Fruit fly (Drosophila melanogaster) whole organism, embryonic: Measurements from ENCODE around the gene Lsp1alpha.

Experiments used
- Atf-2 ChIP-seq: fragments of 200-800 bp; sonication (Bioruptor generic); optimal IDR thresholded peaks from 2 replicates; lab custom pipeline; 2016; ENCODE audit warnings: missing biosample characterization, missing genetic modification characterization
- Awh ChIP-seq: fragments of 200-800 bp; sonication (Bioruptor generic); IDR thresholded peaks from 2 replicates; pipeline ENCODE4, ENCODE4 v1.3.6; 2022; ENCODE audit warnings: missing biosample characterization, missing genetic modification characterization
- Bgb ChIP-seq: fragments of 200-800 bp; sonication (Bioruptor generic); IDR thresholded peaks from 2 replicates; pipeline ENCODE4 v1.3.6; 2022; ENCODE audit warnings: missing biosample characterization, missing genetic modification characterization; ENCODE audit not compliant: partially characterized antibody
- BtbVII ChIP-seq: fragments of 200-800 bp; sonication (Bioruptor generic); optimal IDR thresholded peaks from 3 replicates; lab custom pipeline; 2017; ENCODE audit warnings: missing biosample characterization, mild to moderate bottlenecking, missing genetic modification characterization
- CG13123 ChIP-seq: fragments of 200-800 bp; sonication (Bioruptor generic); optimal IDR thresholded peaks from 2 replicates; lab custom pipeline; 2016; ENCODE audit warnings: missing biosample characterization, missing genetic modification characterization
- CG13424 ChIP-seq: fragments of 200-800 bp; sonication (Bioruptor generic); optimal IDR thresholded peaks from 2 replicates; lab custom pipeline; 2019; ENCODE audit warnings: missing biosample characterization, mild to moderate bottlenecking, missing genetic modification characterization, moderate library complexity
- CG13624 ChIP-seq: fragments of 200-800 bp; sonication (Bioruptor generic); optimal IDR thresholded peaks from 2 replicates; lab custom pipeline; 2016; ENCODE audit warnings: missing biosample characterization, missing genetic modification characterization
- CG13775 ChIP-seq: fragments of 200-800 bp; sonication (Bioruptor generic); optimal IDR thresholded peaks from 3 replicates; lab custom pipeline; 2017; ENCODE audit warnings: missing biosample characterization, mild to moderate bottlenecking, missing genetic modification characterization
- CG14050 ChIP-seq: fragments of 200-800 bp; sonication (Bioruptor generic); IDR thresholded peaks from 3 replicates; pipeline ENCODE4 v1.3.6; 2022; ENCODE audit warnings: missing biosample characterization, missing genetic modification characterization
- CG16815 ChIP-seq: fragments of 200-800 bp; sonication (Bioruptor generic); optimal IDR thresholded peaks from 3 replicates; lab custom pipeline; 2017; ENCODE audit warnings: missing biosample characterization, mild to moderate bottlenecking, missing genetic modification characterization
- CG17912 ChIP-seq: fragments of 200-800 bp; sonication (Bioruptor generic); optimal IDR thresholded peaks from 2 replicates; lab custom pipeline; 2018; ENCODE audit warnings: missing biosample characterization, mild to moderate bottlenecking, missing genetic modification characterization
- CG30431 ChIP-seq: fragments of 200-800 bp; sonication (Bioruptor generic); optimal IDR thresholded peaks from 2 replicates; lab custom pipeline; 2017; ENCODE audit warnings: missing biosample characterization, missing genetic modification characterization
- CG31441 ChIP-seq: fragments of 200-800 bp; sonication (Bioruptor generic); IDR thresholded peaks from 2 replicates; pipeline ENCODE4 v1.3.6; 2022; ENCODE audit warnings: missing biosample characterization, missing genetic modification characterization
- CG32532 ChIP-seq: fragments of 200-800 bp; sonication (Bioruptor generic); IDR thresholded peaks from 2 replicates; pipeline ENCODE4 v1.3.6; 2022; ENCODE audit warnings: missing biosample characterization, missing genetic modification characterization
- CG34376 ChIP-seq: fragments of 200-800 bp; sonication (Bioruptor generic); optimal IDR thresholded peaks from 2 replicates; lab custom pipeline; 2018; ENCODE audit warnings: missing biosample characterization, mild to moderate bottlenecking, missing genetic modification characterization
- CG3726 ChIP-seq: fragments of 200-800 bp; sonication (Bioruptor generic); IDR thresholded peaks from 3 replicates; pipeline ENCODE4, ENCODE4 v1.3.6; 2022; ENCODE audit warnings: missing biosample characterization, missing genetic modification characterization
- CG3847 ChIP-seq: fragments of 200-800 bp; sonication (Bioruptor generic); IDR thresholded peaks from 2 replicates; pipeline ENCODE4 v1.3.6; 2022; ENCODE audit warnings: missing biosample characterization, missing genetic modification characterization
- CG6683 ChIP-seq: fragments of 200-800 bp; sonication (Bioruptor generic); optimal IDR thresholded peaks from 2 replicates; lab custom pipeline; 2017; ENCODE audit warnings: missing biosample characterization, mild to moderate bottlenecking, missing genetic modification characterization, missing genetic modification reagents
- CG8089 ChIP-seq: fragments of 200-800 bp; sonication (Bioruptor generic); optimal IDR thresholded peaks from 3 replicates; lab custom pipeline; 2016; ENCODE audit warnings: missing biosample characterization, missing genetic modification characterization
- CG9215 ChIP-seq: fragments of 200-800 bp; sonication (Bioruptor generic); IDR thresholded peaks from 2 replicates; pipeline ENCODE4 v1.3.6; 2022; ENCODE audit warnings: missing biosample characterization, missing genetic modification characterization
- Dfd ChIP-seq, 2 experiments: fragments of >200 bp; optimal IDR thresholded peaks; 2 replicates each; lab custom pipeline; 2017; ENCODE audit warnings: missing biosample characterization in 2 of 2, missing genetic modification characterization in 2 of 2
- Gsc ChIP-seq: fragments of 200-800 bp; sonication (Bioruptor generic); IDR thresholded peaks from 2 replicates; pipeline ENCODE4 v1.3.6; 2022; ENCODE audit warnings: missing biosample characterization, missing genetic modification characterization
- HmgD ChIP-seq: fragments of 200-800 bp; sonication (Bioruptor generic); optimal IDR thresholded peaks from 3 replicates; lab custom pipeline; 2016; ENCODE audit warnings: missing biosample characterization, missing genetic modification characterization
- Hr51 ChIP-seq, 2 experiments: fragments of 200-800 bp; sonication (Bioruptor generic); optimal IDR thresholded peaks; 2 replicates in 1 of 2; 3 replicates in 1 of 2; lab custom pipeline; 2016 to 2018; ENCODE audit warnings: missing biosample characterization in 2 of 2, missing genetic modification characterization in 2 of 2, mild to moderate bottlenecking in 1 of 2, moderate library complexity in 1 of 2
- Lim3 ChIP-seq: fragments of 200-800 bp; sonication (Bioruptor generic); IDR thresholded peaks from 2 replicates; pipeline ENCODE4 v1.3.6; 2022; ENCODE audit warnings: missing biosample characterization, missing genetic modification characterization
- Med ChIP-seq: fragments of 200-800 bp; sonication (Bioruptor generic); peaks from one replicate; lab custom pipeline; 2016; ENCODE audit warnings: missing biosample characterization, missing genetic modification characterization, mild to moderate bottlenecking, inconsistent platforms, moderate library complexity
- NC2α ChIP-seq: fragments of 200-800 bp; sonication (Bioruptor generic); optimal IDR thresholded peaks from 2 replicates; lab custom pipeline; 2016; ENCODE audit warnings: missing biosample characterization, missing genetic modification characterization
- NC2β ChIP-seq: fragments of 200-800 bp; sonication (Bioruptor generic); optimal IDR thresholded peaks from 2 replicates; lab custom pipeline; 2016; ENCODE audit warnings: missing biosample characterization, missing genetic modification characterization
- Nf-YA ChIP-seq: fragments of 200-800 bp; sonication (Bioruptor generic); IDR thresholded peaks from 2 replicates; pipeline ENCODE4 v1.3.6; 2022; ENCODE audit warnings: missing biosample characterization, missing genetic modification characterization
- Nf-YB ChIP-seq: fragments of 200-800 bp; sonication (Bioruptor generic); optimal IDR thresholded peaks from 3 replicates; lab custom pipeline; 2019; ENCODE audit warnings: missing biosample characterization, mild to moderate bottlenecking, missing genetic modification characterization, moderate library complexity
- Six4 ChIP-seq: fragments of 200-800 bp; sonication (Bioruptor generic); optimal IDR thresholded peaks from 2 replicates; lab custom pipeline; 2016; ENCODE audit warnings: missing biosample characterization, missing genetic modification characterization
- Usf ChIP-seq: fragments of 200-800 bp; sonication (Bioruptor generic); optimal IDR thresholded peaks from 2 replicates; lab custom pipeline; 2017; ENCODE audit warnings: missing genotype, missing biosample characterization, missing genetic modification characterization
- gfzf ChIP-seq: fragments of 200-800 bp; sonication (Bioruptor generic); optimal IDR thresholded peaks from 2 replicates; lab custom pipeline; 2016; ENCODE audit warnings: missing biosample characterization, mild to moderate bottlenecking, missing genetic modification characterization, moderate library complexity
- hbn ChIP-seq: fragments of 200-800 bp; sonication (Bioruptor generic); IDR thresholded peaks from 2 replicates; pipeline ENCODE4 v1.3.6; 2022; ENCODE audit warnings: missing biosample characterization, missing genetic modification characterization; ENCODE audit not compliant: partially characterized antibody
- ind ChIP-seq: fragments of 200-800 bp; sonication (Bioruptor generic); optimal IDR thresholded peaks from 3 replicates; lab custom pipeline; 2016; ENCODE audit warnings: missing biosample characterization, missing genetic modification characterization
- insv ChIP-seq, 2 experiments: fragments of 200-800 bp; sonication (Bioruptor generic); optimal IDR thresholded peaks; 3 replicates each; lab custom pipeline; 2016 to 2018; ENCODE audit warnings: missing biosample characterization in 2 of 2, missing genetic modification characterization in 2 of 2
- jing ChIP-seq: fragments of 200-800 bp; sonication (Bioruptor generic); optimal IDR thresholded peaks from 2 replicates; lab custom pipeline; 2018; ENCODE audit warnings: missing biosample characterization, mild to moderate bottlenecking, missing genetic modification characterization
- jumu ChIP-seq: fragments of 200-800 bp; sonication (Bioruptor generic); optimal IDR thresholded peaks from 3 replicates; lab custom pipeline; 2016; ENCODE audit warnings: missing biosample characterization, missing genetic modification characterization
- lilli ChIP-seq: fragments of 200-800 bp; sonication (Bioruptor generic); optimal IDR thresholded peaks from 3 replicates; lab custom pipeline; 2016; ENCODE audit warnings: missing biosample characterization, missing genetic modification characterization
- lmd ChIP-seq: fragments of 200-800 bp; sonication (Bioruptor generic); IDR thresholded peaks from 2 replicates; pipeline ENCODE4 v1.3.6; 2022; ENCODE audit warnings: missing biosample characterization, missing genetic modification characterization
- nau ChIP-seq: fragments of 200-800 bp; sonication (Bioruptor generic); optimal IDR thresholded peaks from 3 replicates; lab custom pipeline; 2017; ENCODE audit warnings: missing biosample characterization, mild to moderate bottlenecking, missing genetic modification characterization, missing genetic modification reagents
- nom ChIP-seq: fragments of 200-800 bp; sonication (Bioruptor generic); optimal IDR thresholded peaks from 2 replicates; lab custom pipeline; 2017; ENCODE audit warnings: missing biosample characterization, missing genetic modification characterization, mild to moderate bottlenecking, moderate library complexity, missing genetic modification reagents
- onecut ChIP-seq: fragments of 200-800 bp; sonication (Bioruptor generic); IDR thresholded peaks from 2 replicates; pipeline ENCODE4 v1.3.6; 2022; ENCODE audit warnings: missing biosample characterization, missing genetic modification characterization
- psq ChIP-seq: fragments of 200-800 bp; sonication (Bioruptor generic); optimal IDR thresholded peaks from 2 replicates; lab custom pipeline; 2017; ENCODE audit warnings: missing biosample characterization, missing genetic modification characterization
- pzg ChIP-seq: fragments of 200-800 bp; sonication (Bioruptor generic); optimal IDR thresholded peaks from 3 replicates; lab custom pipeline; 2018; ENCODE audit warnings: missing biosample characterization, mild to moderate bottlenecking, missing genetic modification characterization, moderate library complexity
- sc ChIP-seq, 3 experiments: fragments of >200 bp in 2 of 3; fragments of 200-800 bp in 1 of 3; sonication (Bioruptor generic) in 1 of 3; optimal IDR thresholded peaks; 2 replicates in 2 of 3; 3 replicates in 1 of 3; lab custom pipeline; 2017; ENCODE audit warnings: mild to moderate bottlenecking in 1 of 3, missing biosample characterization in 1 of 3, missing genetic modification characterization in 1 of 3, missing genetic modification reagents in 1 of 3
- seq ChIP-seq: fragments of 200-800 bp; sonication (Bioruptor generic); IDR thresholded peaks from 2 replicates; pipeline ENCODE4 v1.3.6; 2022; ENCODE audit warnings: missing biosample characterization, missing genetic modification characterization
- sna ChIP-seq: fragments of 200-800 bp; sonication (Bioruptor generic); IDR thresholded peaks from 2 replicates; pipeline ENCODE4 v1.3.6; 2022; ENCODE audit warnings: missing biosample characterization, missing genetic modification characterization; ENCODE audit not compliant: partially characterized antibody
- sug ChIP-seq: fragments of 200-800 bp; optimal IDR thresholded peaks from 2 replicates; lab custom pipeline; 2019; ENCODE audit warnings: missing biosample characterization, mild to moderate bottlenecking, missing genetic modification characterization, moderate library complexity
- tap ChIP-seq: fragments of 200-800 bp; optimal IDR thresholded peaks from 3 replicates; lab custom pipeline; 2019; ENCODE audit warnings: missing biosample characterization, mild to moderate bottlenecking, missing genetic modification characterization, moderate library complexity
- wek ChIP-seq: fragments of 200-800 bp; sonication (Bioruptor generic); optimal IDR thresholded peaks from 3 replicates; lab custom pipeline; 2018; ENCODE audit warnings: missing biosample characterization, mild to moderate bottlenecking, missing genetic modification characterization, moderate library complexity

The Lsp1alpha gene

DNA sequence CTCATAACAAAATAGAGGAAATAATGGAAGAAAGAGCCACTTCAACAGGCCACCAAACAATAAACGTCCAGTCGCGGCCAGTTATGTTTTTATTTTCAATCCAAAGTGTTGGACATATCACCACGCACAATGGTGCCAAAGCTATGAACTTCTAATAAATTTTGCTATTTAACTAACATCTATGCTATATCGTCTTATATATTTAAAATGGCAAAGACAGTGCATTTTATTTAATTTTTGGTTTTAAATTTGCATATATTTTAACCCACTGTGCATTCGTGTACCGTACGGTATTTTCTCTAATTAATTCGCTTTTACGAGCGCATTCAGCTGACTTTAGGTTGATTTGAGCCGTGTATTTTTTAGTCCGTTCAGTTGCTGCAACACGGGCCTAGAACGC is 35.7 kb upstream of the Lsp1alpha start, which contains the start of gene CG15927 (continued):
- TF ChIP-seq CG34376 (GFP tag; lab: Kevin White, UChicago) (no peak), BtbVII (GFP tag; lab: Kevin White, UChicago) (no peak), sug (tag; lab: Kevin White, UChicago) (no peak), onecut (GFP tag; lab: Robert Waterston, UW) (no peak), CG14050 (GFP tag; lab: Robert Waterston, UW) (peak; percentile 67), HmgD (GFP tag; lab: Kevin White, UChicago) (no peak), hbn (no peak), CG6683 (GFP tag; lab: Kevin White, UChicago) (no peak), CG8089 (GFP tag; lab: Kevin White, UChicago) (no peak), NC2β (GFP tag; lab: Kevin White, UChicago) (no peak), nom (GFP tag; lab: Kevin White, UChicago) (no peak), Hr51 (GFP tag; optimal IDR thresholded peaks at IDR 0.05; lab: Kevin White, UChicago) (peak in 1 of 2 experiments; percentile 55), CG13775 (no peak), ind (GFP tag; lab: Kevin White, UChicago) (peak; percentile 54), Awh (GFP tag; lab: Robert Waterston, UW) (no peak), sc (optimal IDR thresholded peaks at IDR 0.05; lab: Kevin White, UChicago) (no peak), sc (GFP tag; optimal IDR thresholded peaks at IDR 0.05; lab: Kevin White, UChicago) (peak; percentile 44), CG31441 (GFP tag; lab: Robert Waterston, UW) (peak; percentile 46; the same call in 1 of the 2 replicates), CG17912 (GFP tag; lab: Kevin White, UChicago) (no peak), insv (GFP tag; optimal IDR thresholded peaks at IDR 0.05; lab: Kevin White, UChicago) (no peak), Gsc (GFP tag; lab: Robert Waterston, UW) (no peak), tap (tag; lab: Kevin White, UChicago) (peak; percentile 60), Bgb (no peak), wek (GFP tag; lab: Kevin White, UChicago) (no peak), nau (GFP tag; lab: Kevin White, UChicago) (peak; percentile 11), Dfd (GFP tag; optimal IDR thresholded peaks at IDR 0.05; lab: Kevin White, UChicago) (no peak), gfzf (no peak), lilli (GFP tag; lab: Kevin White, UChicago) (peak; percentile 66), CG3847 (GFP tag; lab: Robert Waterston, UW) (no peak), NC2α (GFP tag; lab: Kevin White, UChicago) (no peak), CG9215 (GFP tag; lab: Robert Waterston, UW) (no peak), pzg (GFP tag; lab: Kevin White, UChicago) (no peak), CG13424 (peak; percentile 46), Lim3 (GFP tag; lab: Robert Waterston, UW) (no peak), Nf-YA (GFP tag; lab: Robert Waterston, UW) (no peak), CG13123 (GFP tag; lab: Kevin White, UChicago) (no peak), jumu (GFP tag; lab: Kevin White, UChicago) (no peak), Med (GFP tag; lab: Kevin White, UChicago) (peak; percentile 73), psq (no peak), Usf (GFP tag; lab: Kevin White, UChicago) (no peak), jing (GFP tag; lab: Kevin White, UChicago) (no peak), Nf-YB (GFP tag; lab: Kevin White, UChicago) (no peak), CG32532 (GFP tag; lab: Robert Waterston, UW) (no peak), seq (peak; percentile 36), CG13624 (GFP tag; lab: Kevin White, UChicago) (no peak), Six4 (GFP tag; lab: Kevin White, UChicago) (peak; percentile 32), Atf-2 (GFP tag; lab: Kevin White, UChicago) (no peak), CG30431 (GFP tag; lab: Kevin White, UChicago) (no peak), CG16815 (GFP tag; lab: Kevin White, UChicago) (no peak), sna (GFP tag; lab: Robert Waterston, UW) (no peak), lmd (peak; percentile 55), CG3726 (GFP tag; lab: Robert Waterston, UW) (no peak)
